Worm (Caenorhabditis elegans) whole organism, young adult: ENCODE results near the gene tsn-1.
A peak's percentile ranks its signal among the peaks of the same experiment; 100 is the strongest.

ENCODE experiments used
- let-607 ChIP-seq, 2 experiments: fragments of 200-800 bp in 1 of 2; sonication (Bioruptor generic) in 1 of 2; sonication (generic microtip) in 1 of 2; optimal IDR thresholded peaks; 2 replicates each; lab custom pipeline; 2016 to 2018; ENCODE audit warnings: mild to moderate bottlenecking in 2 of 2, missing compliant biosample characterization in 2 of 2, missing genetic modification characterization in 2 of 2, moderate library complexity in 2 of 2, missing genotype in 1 of 2
- snpc-4 ChIP-seq, 5 experiments: fragments of 150-350 bp in 1 of 5; sonication (generic microtip) in 4 of 5; optimal IDR thresholded peaks; 2 replicates each; lab custom pipeline; 2014 to 2018; ENCODE audit warnings: missing genetic modification characterization in 5 of 5, missing biosample characterization in 3 of 5, antibody characterized with exemption in 2 of 5, mild to moderate bottlenecking in 2 of 5, missing compliant biosample characterization in 2 of 5, missing genotype in 2 of 5, moderate library complexity in 2 of 5, missing genetic modification reagents in 1 of 5
- unc-62 ChIP-seq: fragments of 150-350 bp; optimal IDR thresholded peaks from 2 replicates; lab custom pipeline; 2014; ENCODE audit warnings: missing biosample characterization, missing genetic modification reagents, missing genetic modification characterization

- peak in 1 of 2 experiments; percentile 4 for TF ChIP-seq let-607 (tag; optimal IDR thresholded peaks at IDR 0.05; lab: Kevin White, UChicago)
- no peak for TF ChIP-seq unc-62
- peak; percentile 29 for TF ChIP-seq snpc-4 (GFP tag; optimal IDR thresholded peaks at IDR 0.05; lab: Kevin White, UChicago)
- peak in 2 of 4 experiments; percentile 24 to 57 for TF ChIP-seq snpc-4 (tag; optimal IDR thresholded peaks at IDR 0.05; lab: Kevin White, UChicago)
These were observed 8.3 kb upstream of the tsn-1 start, which contains the start of the genes rpn-5 and scc-1 for ce11 chrII:4698266-4698771.
